Worm (Caenorhabditis elegans) whole organism, early embryonic: Measurements from ENCODE around the gene srh-182.

ENCODE experiments used
- B0310.2 ChIP-seq: sonication (generic microtip); optimal IDR thresholded peaks from 2 replicates; lab custom pipeline; 2016; ENCODE audit warnings: mild to moderate bottlenecking, missing genetic modification characterization, missing compliant biosample characterization
- F13C5.2 ChIP-seq: sonication (generic microtip); optimal IDR thresholded peaks from 2 replicates; lab custom pipeline; 2017; ENCODE audit warnings: mild to moderate bottlenecking, missing genetic modification characterization, inconsistent platforms, missing compliant biosample characterization
- aly-1 ChIP-seq: sonication (generic microtip); optimal IDR thresholded peaks from 2 replicates; lab custom pipeline; 2016; ENCODE audit warnings: missing genetic modification characterization, missing compliant biosample characterization
- ama-1 ChIP-seq: fragments of 150-350 bp; optimal IDR thresholded peaks from 2 replicates; lab custom pipeline; 2014
- ceh-13 ChIP-seq: fragments of 200-800 bp; sonication (Bioruptor generic); optimal IDR thresholded peaks from 2 replicates; lab custom pipeline; 2018; ENCODE audit warnings: mild to moderate bottlenecking, missing genetic modification characterization, missing compliant biosample characterization
- ceh-36 ChIP-seq: sonication (generic microtip); optimal IDR thresholded peaks from 2 replicates; lab custom pipeline; 2016; ENCODE audit warnings: missing genetic modification characterization, inconsistent platforms, missing compliant biosample characterization
- ets-7 ChIP-seq: sonication (generic microtip); optimal IDR thresholded peaks from 2 replicates; lab custom pipeline; 2016; ENCODE audit warnings: missing genotype, missing genetic modification characterization, missing compliant biosample characterization
- flt-1 ChIP-seq: fragments of 200-800 bp; sonication (Bioruptor generic); IDR thresholded peaks from 2 replicates; pipeline ENCODE4 v1.3.6; 2022; ENCODE audit warnings: missing genetic modification characterization, missing compliant biosample characterization
- hmbx-1 ChIP-seq: sonication (generic microtip); optimal IDR thresholded peaks from 2 replicates; lab custom pipeline; 2016; ENCODE audit warnings: mild to moderate bottlenecking, missing genetic modification characterization, missing compliant biosample characterization
- hmg-4 ChIP-seq: fragments of 200-800 bp; sonication (Bioruptor generic); optimal IDR thresholded peaks from 2 replicates; lab custom pipeline; 2018; ENCODE audit warnings: mild to moderate bottlenecking, missing genetic modification characterization, missing compliant biosample characterization
- hnd-1 ChIP-seq: sonication (generic microtip); optimal IDR thresholded peaks from 2 replicates; lab custom pipeline; 2016; ENCODE audit warnings: missing genetic modification characterization, missing compliant biosample characterization
- pes-1 ChIP-seq: fragments of 200-800 bp; sonication (Bioruptor generic); IDR thresholded peaks from 2 replicates; pipeline ENCODE4 v1.3.6; 2022; ENCODE audit warnings: missing genetic modification reagents, missing genetic modification characterization, missing compliant biosample characterization
- scrt-1 ChIP-seq: fragments of 200-800 bp; sonication (Bioruptor generic); IDR thresholded peaks from 2 replicates; pipeline ENCODE4 v1.3.6; 2022; ENCODE audit warnings: missing genetic modification characterization, missing compliant biosample characterization
- sea-1 ChIP-seq: fragments of 200-800 bp; sonication (Bioruptor generic); conservative IDR thresholded peaks from 2 replicates; pipeline ENCODE4 v1.3.6; 2022; ENCODE audit warnings: missing genetic modification characterization, missing compliant biosample characterization
- tbx-11 ChIP-seq: fragments of 200-800 bp; sonication (Bioruptor generic); IDR thresholded peaks from 2 replicates; pipeline ENCODE4 v1.3.6; 2022; ENCODE audit warnings: missing genetic modification characterization, missing compliant biosample characterization
- tbx-37 ChIP-seq: fragments of 200-800 bp; sonication (Bioruptor generic); conservative IDR thresholded peaks from 2 replicates; pipeline ENCODE4 v1.3.6; 2022; ENCODE audit warnings: missing genetic modification reagents, missing genetic modification characterization, missing compliant biosample characterization
- tra-4 ChIP-seq: sonication (generic microtip); optimal IDR thresholded peaks from 2 replicates; lab custom pipeline; 2017; ENCODE audit warnings: missing genetic modification characterization, missing compliant biosample characterization

The srh-182 gene

ce11 chrV:18425544-18425943 lies 47.8 kb downstream of the srh-182 start, which contains the start of gene ZK262.19:
Gene ZK262.19, minus strand, starts transcription at chrV:18425644.
- TF ChIP-seq ama-1 (no peak), flt-1 (no peak), F13C5.2 (tag; lab: Kevin White, UChicago) (no peak), hmg-4 (GFP tag; lab: Kevin White, UChicago) (no peak), ets-7 (tag; lab: Kevin White, UChicago) (no peak)

- TF ChIP-seq scrt-1 (GFP tag; lab: Robert Waterston, UW) (no peak), ama-1 (no peak), flt-1 (no peak), B0310.2 (tag; lab: Kevin White, UChicago) (no peak), hnd-1 (tag; lab: Kevin White, UChicago) (no peak), tbx-37 (no peak), hmg-4 (GFP tag; lab: Kevin White, UChicago) (no peak), tra-4 (tag; lab: Kevin White, UChicago) (no peak), ceh-36 (tag; lab: Kevin White, UChicago) (no peak), aly-1 (tag; lab: Kevin White, UChicago) (no peak), pes-1 (GFP tag; lab: Robert Waterston, UW) (no peak), F13C5.2 (tag; lab: Kevin White, UChicago) (no peak), tbx-11 (GFP tag; lab: Robert Waterston, UW) (no peak), hmbx-1 (no peak), ets-7 (tag; lab: Kevin White, UChicago) (no peak), ceh-13 (GFP tag; lab: Kevin White, UChicago) (no peak), sea-1 (no peak)
These were observed 48.8 kb downstream of the srh-182 start, which contains the start of gene ZK262.4 for ce11 chrV:18424471-18424870. Gene ZK262.4, minus strand, starts transcription at chrV:18424571.
